Fruit fly (Drosophila melanogaster) whole organism, embryonic: ENCODE data around the gene asf1.

Source experiments
- CG10565 ChIP-seq: fragments of 200-800 bp; sonication (Bioruptor generic); optimal IDR thresholded peaks from 3 replicates; lab custom pipeline; 2016; ENCODE audit warnings: missing biosample characterization, mild to moderate bottlenecking, missing genetic modification characterization
- CG12769 ChIP-seq: fragments of 200-800 bp; sonication (Bioruptor generic); optimal IDR thresholded peaks from 2 replicates; lab custom pipeline; 2019; ENCODE audit warnings: missing biosample characterization, mild to moderate bottlenecking, missing genetic modification characterization, moderate library complexity
- CG14667 ChIP-seq: fragments of 200-800 bp; sonication (Bioruptor generic); IDR thresholded peaks from 2 replicates; pipeline ENCODE4 v1.3.6; 2022; ENCODE audit warnings: missing biosample characterization, missing genetic modification characterization
- CG1603 ChIP-seq: fragments of 200-800 bp; sonication (Bioruptor generic); optimal IDR thresholded peaks from 2 replicates; lab custom pipeline; 2019; ENCODE audit warnings: missing biosample characterization, mild to moderate bottlenecking, missing genetic modification characterization, moderate library complexity
- CG17359 ChIP-seq: fragments of 200-800 bp; sonication (Bioruptor generic); optimal IDR thresholded peaks from 3 replicates; lab custom pipeline; 2018; ENCODE audit warnings: missing biosample characterization, mild to moderate bottlenecking, missing genetic modification characterization, moderate library complexity
- CG3163 ChIP-seq: fragments of 200-800 bp; sonication (Bioruptor generic); optimal IDR thresholded peaks from 3 replicates; lab custom pipeline; 2016; ENCODE audit warnings: missing biosample characterization, missing genetic modification characterization
- CG3995 ChIP-seq: fragments of 200-800 bp; sonication (Bioruptor generic); optimal IDR thresholded peaks from 3 replicates; lab custom pipeline; 2016; ENCODE audit warnings: missing biosample characterization, missing genetic modification characterization
- CG6689 ChIP-seq: fragments of 200-800 bp; sonication (Bioruptor generic); IDR thresholded peaks from 2 replicates; pipeline ENCODE4 v1.3.6; 2022; ENCODE audit warnings: missing biosample characterization, missing genetic modification characterization
- CG6791 ChIP-seq: fragments of 200-800 bp; sonication (Bioruptor generic); IDR thresholded peaks from 3 replicates; pipeline ENCODE4 v1.3.6; 2022; ENCODE audit warnings: missing biosample characterization, missing genetic modification characterization; ENCODE audit not compliant: partially characterized antibody
- CG7372 ChIP-seq: fragments of 200-800 bp; sonication (Bioruptor generic); IDR thresholded peaks from 2 replicates; pipeline ENCODE4 v1.3.6; 2022; ENCODE audit warnings: missing biosample characterization, missing genetic modification characterization
- CG7786 ChIP-seq: fragments of 200-800 bp; sonication (Bioruptor generic); optimal IDR thresholded peaks from 2 replicates; lab custom pipeline; 2016; ENCODE audit warnings: missing biosample characterization, missing genetic modification characterization
- CG9727 ChIP-seq: fragments of 200-800 bp; sonication (Bioruptor generic); optimal IDR thresholded peaks from 3 replicates; lab custom pipeline; 2017; ENCODE audit warnings: missing biosample characterization, mild to moderate bottlenecking, missing genetic modification characterization
- GATAe ChIP-seq: fragments of 200-800 bp; sonication (Bioruptor generic); conservative IDR thresholded peaks from 2 replicates; pipeline ENCODE4 v1.3.6; 2022; ENCODE audit warnings: missing biosample characterization, missing genetic modification characterization
- HHEX ChIP-seq: fragments of 200-800 bp; sonication (Bioruptor generic); optimal IDR thresholded peaks from 3 replicates; lab custom pipeline; 2017; ENCODE audit warnings: missing biosample characterization, mild to moderate bottlenecking, missing genetic modification characterization, missing genetic modification reagents
- HLH54F ChIP-seq: fragments of 200-800 bp; sonication (Bioruptor generic); optimal IDR thresholded peaks from 3 replicates; lab custom pipeline; 2016; ENCODE audit warnings: missing biosample characterization, missing genetic modification characterization
- MTF-1 ChIP-seq: fragments of 200-800 bp; sonication (Bioruptor generic); optimal IDR thresholded peaks from 2 replicates; lab custom pipeline; 2018; ENCODE audit warnings: missing biosample characterization, mild to moderate bottlenecking, missing genetic modification characterization, borderline replicate concordance
- NFAT ChIP-seq: fragments of 200-800 bp; sonication (Bioruptor generic); IDR thresholded peaks from 2 replicates; pipeline ENCODE4 v1.3.6; 2022; ENCODE audit warnings: missing biosample characterization, missing genetic modification characterization
- Oaz ChIP-seq: fragments of 200-800 bp; sonication (Bioruptor generic); IDR thresholded peaks from 2 replicates; pipeline ENCODE4 v1.3.6; 2022; ENCODE audit warnings: missing biosample characterization, missing genetic modification characterization
- PHDP ChIP-seq: fragments of 200-800 bp; sonication (Bioruptor generic); optimal IDR thresholded peaks from 3 replicates; lab custom pipeline; 2018; ENCODE audit warnings: missing biosample characterization, mild to moderate bottlenecking, missing genetic modification characterization, moderate library complexity
- Ptx1 ChIP-seq: fragments of 200-800 bp; sonication (Bioruptor generic); IDR thresholded peaks from 2 replicates; pipeline ENCODE4 v1.3.6; 2022; ENCODE audit warnings: missing biosample characterization, missing genetic modification characterization
- Scr ChIP-seq: fragments of 200-800 bp; sonication (Bioruptor generic); IDR thresholded peaks from 2 replicates; pipeline ENCODE4 v1.3.6; 2022; ENCODE audit warnings: missing biosample characterization, missing genetic modification characterization; ENCODE audit not compliant: partially characterized antibody
- Xrp1 ChIP-seq: fragments of 200-800 bp; sonication (Bioruptor generic); IDR thresholded peaks from 2 replicates; pipeline ENCODE4 v1.3.6; 2022; ENCODE audit warnings: missing biosample characterization, missing genetic modification characterization
- ab ChIP-seq: fragments of 200-800 bp; sonication (Bioruptor generic); optimal IDR thresholded peaks from 2 replicates; lab custom pipeline; 2016; ENCODE audit warnings: missing biosample characterization, missing genetic modification characterization
- ac ChIP-seq: fragments of 200-800 bp; sonication (Bioruptor generic); optimal IDR thresholded peaks from 3 replicates; lab custom pipeline; 2017; ENCODE audit warnings: missing biosample characterization, mild to moderate bottlenecking, missing genetic modification characterization
- bcd ChIP-seq: fragments of 200-800 bp; sonication (Bioruptor generic); optimal IDR thresholded peaks from 2 replicates; lab custom pipeline; 2017; ENCODE audit warnings: missing biosample characterization, mild to moderate bottlenecking, missing genetic modification characterization
- chinmo ChIP-seq: fragments of 200-800 bp; sonication (Bioruptor generic); IDR thresholded peaks from 4 replicates; pipeline ENCODE4 v1.3.6; 2022; ENCODE audit warnings: missing biosample characterization, missing genetic modification characterization; ENCODE audit not compliant: partially characterized antibody
- disco-r ChIP-seq: fragments of 200-800 bp; sonication (Bioruptor generic); optimal IDR thresholded peaks from 2 replicates; lab custom pipeline; 2016; ENCODE audit warnings: missing biosample characterization, missing genetic modification characterization
- emc ChIP-seq: fragments of 200-800 bp; sonication (Bioruptor generic); optimal IDR thresholded peaks from 2 replicates; lab custom pipeline; 2016; ENCODE audit warnings: missing biosample characterization, missing genetic modification characterization
- esg ChIP-seq: fragments of 200-800 bp; sonication (Bioruptor generic); conservative IDR thresholded peaks from 2 replicates; pipeline ENCODE4 v1.3.6; 2022; ENCODE audit warnings: missing biosample characterization, missing genetic modification characterization
- exex ChIP-seq: fragments of 200-800 bp; sonication (Bioruptor generic); optimal IDR thresholded peaks from 4 replicates; lab custom pipeline; 2018; ENCODE audit warnings: missing biosample characterization, mild to moderate bottlenecking, missing genetic modification characterization, moderate library complexity
- ftz-f1 ChIP-seq: fragments of 200-800 bp; sonication (Bioruptor generic); optimal IDR thresholded peaks from 2 replicates; lab custom pipeline; 2016; ENCODE audit warnings: missing biosample characterization, missing genetic modification characterization
- gro ChIP-seq: fragments of 200-800 bp; sonication (Bioruptor generic); optimal IDR thresholded peaks from 2 replicates; lab custom pipeline; 2016; ENCODE audit warnings: missing biosample characterization, missing genetic modification characterization
- hbn ChIP-seq: fragments of 200-800 bp; sonication (Bioruptor generic); IDR thresholded peaks from 2 replicates; pipeline ENCODE4 v1.3.6; 2022; ENCODE audit warnings: missing biosample characterization, missing genetic modification characterization; ENCODE audit not compliant: partially characterized antibody
- hkb ChIP-seq, 2 experiments: fragments of 200-800 bp in 1 of 2; fragments of >200 bp in 1 of 2; sonication (Bioruptor generic) in 1 of 2; IDR thresholded peaks in 1 of 2; optimal IDR thresholded peaks in 1 of 2; 2 replicates each; pipeline versions ENCODE4 v1.3.6 to Lab custom; 2017 to 2022; ENCODE audit warnings: missing biosample characterization in 1 of 2, missing genetic modification characterization in 1 of 2
- insv ChIP-seq, 2 experiments: fragments of 200-800 bp; sonication (Bioruptor generic); optimal IDR thresholded peaks; 3 replicates each; lab custom pipeline; 2016 to 2018; ENCODE audit warnings: missing biosample characterization in 2 of 2, missing genetic modification characterization in 2 of 2
- jumu ChIP-seq: fragments of 200-800 bp; sonication (Bioruptor generic); optimal IDR thresholded peaks from 3 replicates; lab custom pipeline; 2016; ENCODE audit warnings: missing biosample characterization, missing genetic modification characterization
- klu ChIP-seq: fragments of 200-800 bp; sonication (Bioruptor generic); IDR thresholded peaks from 2 replicates; pipeline ENCODE4 v1.3.6; 2022; ENCODE audit warnings: missing biosample characterization, missing genetic modification characterization
- lab ChIP-seq: fragments of 200-800 bp; sonication (Bioruptor generic); optimal IDR thresholded peaks from 3 replicates; lab custom pipeline; 2017; ENCODE audit warnings: missing biosample characterization, missing genetic modification characterization, mild to moderate bottlenecking, moderate library complexity, missing genetic modification reagents
- lmd ChIP-seq: fragments of 200-800 bp; sonication (Bioruptor generic); IDR thresholded peaks from 2 replicates; pipeline ENCODE4 v1.3.6; 2022; ENCODE audit warnings: missing biosample characterization, missing genetic modification characterization
- mirr ChIP-seq: fragments of 200-800 bp; sonication (Bioruptor generic); optimal IDR thresholded peaks from 3 replicates; lab custom pipeline; 2018; ENCODE audit warnings: missing biosample characterization, mild to moderate bottlenecking, missing genetic modification characterization
- nom ChIP-seq: fragments of 200-800 bp; sonication (Bioruptor generic); optimal IDR thresholded peaks from 2 replicates; lab custom pipeline; 2017; ENCODE audit warnings: missing biosample characterization, missing genetic modification characterization, mild to moderate bottlenecking, moderate library complexity, missing genetic modification reagents
- pan ChIP-seq, 4 experiments: fragments of >200 bp in 3 of 4; fragments of 200-800 bp in 1 of 4; sonication (Bioruptor generic) in 1 of 4; optimal IDR thresholded peaks in 3 of 4; IDR thresholded peaks in 1 of 4; 2 replicates each; pipeline versions ENCODE4 v1.3.6 to Lab custom; 2017 to 2022; ENCODE audit warnings: missing biosample characterization in 2 of 4, missing genetic modification characterization in 2 of 4, mixed read lengths in 1 of 4
- pum ChIP-seq: fragments of 200-800 bp; sonication (Bioruptor generic); optimal IDR thresholded peaks from 2 replicates; lab custom pipeline; 2016; ENCODE audit warnings: missing biosample characterization, missing genetic modification characterization
- rib ChIP-seq: fragments of 200-800 bp; sonication (Bioruptor generic); IDR thresholded peaks from 2 replicates; pipeline ENCODE4 v1.3.6; 2022; ENCODE audit warnings: missing biosample characterization, missing genetic modification characterization
- run ChIP-seq: fragments of 200-800 bp; sonication (Bioruptor generic); optimal IDR thresholded peaks from 3 replicates; lab custom pipeline; 2018; ENCODE audit warnings: missing biosample characterization, mild to moderate bottlenecking, missing genetic modification characterization
- schlank ChIP-seq: fragments of 200-800 bp; sonication (Bioruptor generic); optimal IDR thresholded peaks from 2 replicates; lab custom pipeline; 2018; ENCODE audit warnings: missing biosample characterization, mild to moderate bottlenecking, missing genetic modification characterization
- sim ChIP-seq: fragments of 200-800 bp; sonication (Bioruptor generic); IDR thresholded peaks from 2 replicates; pipeline ENCODE4 v1.3.6; 2022; ENCODE audit warnings: missing biosample characterization, missing genetic modification characterization
- slbo ChIP-seq: fragments of 200-800 bp; sonication (Bioruptor generic); IDR thresholded peaks from 2 replicates; pipeline ENCODE4 v1.3.6; 2022; ENCODE audit warnings: missing biosample characterization, missing genetic modification characterization
- ssp ChIP-seq: fragments of 200-800 bp; sonication (Bioruptor generic); IDR thresholded peaks from 2 replicates; pipeline ENCODE4 v1.3.6; 2022; ENCODE audit warnings: missing biosample characterization, missing genetic modification characterization
- tio ChIP-seq: fragments of 200-800 bp; sonication (Bioruptor generic); optimal IDR thresholded peaks from 2 replicates; lab custom pipeline; 2017; ENCODE audit warnings: missing biosample characterization, missing genetic modification characterization, inconsistent platforms

The asf1 gene

DNA sequence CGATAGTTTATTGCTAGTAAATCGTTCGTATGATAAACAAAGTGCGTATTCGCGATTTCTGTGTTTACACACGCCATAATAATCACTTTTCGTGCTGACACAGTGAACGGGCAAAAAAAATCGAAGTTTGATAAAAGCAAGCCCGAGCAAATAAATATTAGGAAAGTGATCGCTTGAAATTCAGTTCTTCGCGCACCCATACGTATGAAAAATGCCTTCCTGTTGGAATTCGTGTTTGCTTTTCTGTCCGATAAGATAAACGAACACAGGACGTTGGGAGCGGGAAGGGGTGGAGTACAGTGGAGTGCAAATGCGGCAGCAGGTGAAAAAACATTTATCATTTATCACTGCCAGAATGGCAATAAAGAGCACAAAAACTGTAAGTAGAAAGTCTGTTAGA, 12.0 kb downstream of the asf1 start (continued):
- TF ChIP-seq CG7786 (GFP tag; lab: Kevin White, UChicago) (no peak), lmd (no peak), ab (GFP tag; lab: Kevin White, UChicago) (no peak), PHDP (tag; lab: Kevin White, UChicago) (no peak), pum (GFP tag; lab: Kevin White, UChicago) (no peak), esg (no peak), NFAT (GFP tag; lab: Robert Waterston, UW) (0 out of 2 replicates have a peak, but pooled peaks have one; percentile 22), bcd (no peak), disco-r (GFP tag; lab: Kevin White, UChicago) (no peak), Xrp1 (GFP tag; lab: Robert Waterston, UW) (0 out of 2 replicates have a peak, but pooled peaks have one; percentile 18), rib (GFP tag; lab: Robert Waterston, UW) (peak; percentile 54), CG6791 (GFP tag; lab: Robert Waterston, UW) (no peak), nom (no peak), CG12769 (tag; lab: Kevin White, UChicago) (no peak), Oaz (GFP tag; lab: Robert Waterston, UW) (no peak), schlank (peak; percentile 14), CG3995 (peak; percentile 67), ftz-f1 (GFP tag; lab: Kevin White, UChicago) (no peak), gro (no peak), tio (GFP tag; lab: Kevin White, UChicago) (no peak), slbo (GFP tag; lab: Robert Waterston, UW) (0 out of 2 replicates have a peak, but pooled peaks have one; percentile 15), sim (GFP tag; lab: Robert Waterston, UW) (no peak), CG7372 (no peak), run (tag; lab: Kevin White, UChicago) (no peak), mirr (peak; percentile 62), pan (optimal IDR thresholded peaks at IDR 0.05; lab: Kevin White, UChicago) (no peak), pan (GFP tag; optimal IDR thresholded peaks at IDR 0.05 in 1 of 2, IDR thresholded peaks at IDR 0.05 in 1 of 2) (peak in 1 of 2 experiments; percentile 31), CG14667 (GFP tag; lab: Robert Waterston, UW) (no peak), CG10565 (GFP tag; lab: Kevin White, UChicago) (no peak), CG6689 (GFP tag; lab: Robert Waterston, UW) (no peak), CG3163 (GFP tag; lab: Kevin White, UChicago) (no peak), GATAe (peak; percentile 93), hkb (optimal IDR thresholded peaks at IDR 0.05; lab: Kevin White, UChicago) (no peak), hkb (GFP tag; IDR thresholded peaks at IDR 0.05; lab: Robert Waterston, UW) (0 out of 2 replicates have a peak, but pooled peaks have one; percentile 32), klu (no peak), emc (no peak), CG17359 (tag; lab: Kevin White, UChicago) (no peak), CG1603 (tag; lab: Kevin White, UChicago) (no peak), Scr (no peak), CG9727 (GFP tag; lab: Kevin White, UChicago) (peak; percentile 21), HLH54F (GFP tag; lab: Kevin White, UChicago) (no peak), lab (GFP tag; lab: Kevin White, UChicago) (peak; percentile 80), insv (GFP tag; optimal IDR thresholded peaks at IDR 0.05; lab: Kevin White, UChicago) (peak in 1 of 2 experiments; percentile 51), ssp (GFP tag; lab: Robert Waterston, UW) (no peak), ac (GFP tag; lab: Kevin White, UChicago) (peak; percentile 4), exex (tag; lab: Kevin White, UChicago) (peak; percentile 72), hbn (no peak), chinmo (GFP tag; lab: Robert Waterston, UW) (0 out of 4 replicates have a peak, but pooled peaks have one; percentile 34), jumu (no peak), MTF-1 (GFP tag; lab: Kevin White, UChicago) (no peak), Ptx1 (0 out of 2 replicates have a peak, but pooled peaks have one; percentile 7), HHEX (GFP tag; lab: Kevin White, UChicago) (no peak)
